Worm (Caenorhabditis elegans): ENCODE results near the gene bgnt-1.4.

The bgnt-1.4 gene

DNA sequence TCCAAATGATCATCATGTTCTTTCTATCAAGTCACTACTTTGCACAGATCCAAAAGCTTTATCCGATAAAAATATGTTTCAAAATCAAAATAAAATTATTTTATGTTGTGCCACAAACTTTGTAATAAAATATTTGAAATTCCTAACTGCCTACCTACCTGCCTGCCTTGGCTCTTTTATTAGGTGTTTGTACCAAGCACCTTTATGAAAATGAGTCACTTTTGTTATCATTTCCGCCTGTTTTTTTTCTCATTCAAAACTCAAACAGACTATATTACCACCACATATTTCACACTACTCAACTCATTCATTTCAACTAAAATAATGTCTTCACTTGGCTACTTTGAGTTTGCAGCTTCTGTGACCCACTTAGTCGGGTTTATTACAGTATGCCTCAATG, 36.3 kb upstream of the bgnt-1.4 start, which contains the start of gene F39G3.4:
Gene F39G3.4 (plus strand): TSS at position 301 of the 400 bp plus-strand sequence.
- TF ChIP-seq pax-3 (tag; optimal IDR thresholded peaks at IDR 0.05) (no peak), Y116A8C.19 (tag; optimal IDR thresholded peaks at IDR 0.05; ENCODE audit: borderline replicate concordance) (no peak)

DNA sequence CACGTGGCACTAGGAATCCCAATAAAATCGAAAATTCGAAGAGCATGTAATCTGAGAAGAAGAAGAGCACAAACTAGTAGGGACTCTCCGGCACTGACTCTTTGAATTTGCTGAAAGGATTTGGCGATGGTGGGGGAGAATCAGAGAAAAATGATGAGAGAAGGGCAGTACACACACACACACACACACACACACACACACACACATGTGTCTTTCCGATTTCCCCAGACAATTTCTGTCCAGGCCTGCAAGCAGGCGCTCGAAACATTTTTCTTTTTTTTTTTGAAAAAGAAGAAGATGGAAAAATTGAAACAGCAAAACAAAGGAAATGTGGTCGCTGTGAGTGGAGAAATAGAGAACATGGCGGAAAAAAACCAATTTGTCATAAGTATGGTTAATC, 30.7 kb upstream of the bgnt-1.4 start, which contains the start of gene tig-2:
Gene tig-2 (minus strand): TSS at position 87 of the 400 bp plus-strand sequence.
- no peak for TF ChIP-seq efl-1 (optimal IDR thresholded peaks at IDR 0.05)
- peak in 1 of 2 experiments; percentile 67 for TF ChIP-seq efl-1 (GFP tag; optimal IDR thresholded peaks at IDR 0.05 in 1 of 2)
- TF ChIP-seq lin-35 (GFP tag; optimal IDR thresholded peaks at IDR 0.05) = peak; percentile 2 to 18
- TF ChIP-seq ceh-82 (tag; optimal IDR thresholded peaks at IDR 0.05) = no peak
- TF ChIP-seq rnt-1 (tag; optimal IDR thresholded peaks at IDR 0.05) = peak; percentile 57
- peak in 1 of 2 experiments; percentile 49 for TF ChIP-seq lsy-2 (tag; optimal IDR thresholded peaks at IDR 0.05)
- TF ChIP-seq pqm-1 (tag; optimal IDR thresholded peaks at IDR 0.05) = no peak
- TF ChIP-seq dsc-1 (tag; optimal IDR thresholded peaks at IDR 0.05) = peak; percentile 33
- TF ChIP-seq xbp-1 (tag; optimal IDR thresholded peaks at IDR 0.05) = peak; percentile 27
- peak in 1 of 2 experiments; percentile 27 for TF ChIP-seq mdl-1 (tag; optimal IDR thresholded peaks at IDR 0.05)
- peak; percentile 9 for TF ChIP-seq nhr-20 (tag; optimal IDR thresholded peaks at IDR 0.05)
- TF ChIP-seq mep-1 (tag; optimal IDR thresholded peaks at IDR 0.05) = peak; percentile 36
- TF ChIP-seq C34B4.2 (tag; optimal IDR thresholded peaks at IDR 0.05) = no peak
- peak; percentile 56 for TF ChIP-seq snu-23 (GFP tag; optimal IDR thresholded peaks at IDR 0.05)
- no peak for TF ChIP-seq alr-1 (tag; optimal IDR thresholded peaks at IDR 0.05; ENCODE audit: borderline replicate concordance)
- TF ChIP-seq swsn-7 (tag; optimal IDR thresholded peaks at IDR 0.05) = peak; percentile 11
- TF ChIP-seq mab-9 (GFP tag; IDR thresholded peaks at IDR 0.05) = no peak
- peak; percentile 86 for TF ChIP-seq lin-14 (GFP tag; optimal IDR thresholded peaks at IDR 0.05)
- peak; percentile 65 for TF ChIP-seq lir-3 (tag; optimal IDR thresholded peaks at IDR 0.05; ENCODE audit: poor library complexity)
- TF ChIP-seq ama-1 (optimal IDR thresholded peaks at IDR 0.05) = no peak
- TF ChIP-seq hpl-2 (GFP tag; optimal IDR thresholded peaks at IDR 0.05) = no peak
- TF ChIP-seq unc-130 (tag; optimal IDR thresholded peaks at IDR 0.05) = peak; percentile 5
- peak; percentile 38; the same call in 1 of the 2 replicates for TF ChIP-seq nhr-19 (GFP tag; conservative IDR thresholded peaks at IDR 0.05)
- no peak for TF ChIP-seq pag-3 (tag; optimal IDR thresholded peaks at IDR 0.05; ENCODE audit: borderline replicate concordance, insufficient read depth)
- 0 out of 2 replicates have a peak, but pooled peaks have one; percentile 4 for TF ChIP-seq isw-1 (GFP tag; IDR thresholded peaks at IDR 0.05)
- TF ChIP-seq nhr-47 (tag; optimal IDR thresholded peaks at IDR 0.05) = peak; percentile 6
- TF ChIP-seq pax-3 (tag; optimal IDR thresholded peaks at IDR 0.05) = no peak
- no peak for TF ChIP-seq ceh-8 (GFP tag; optimal IDR thresholded peaks at IDR 0.05)
- peak; percentile 61 for TF ChIP-seq nhr-71 (tag; optimal IDR thresholded peaks at IDR 0.05)

DNA sequence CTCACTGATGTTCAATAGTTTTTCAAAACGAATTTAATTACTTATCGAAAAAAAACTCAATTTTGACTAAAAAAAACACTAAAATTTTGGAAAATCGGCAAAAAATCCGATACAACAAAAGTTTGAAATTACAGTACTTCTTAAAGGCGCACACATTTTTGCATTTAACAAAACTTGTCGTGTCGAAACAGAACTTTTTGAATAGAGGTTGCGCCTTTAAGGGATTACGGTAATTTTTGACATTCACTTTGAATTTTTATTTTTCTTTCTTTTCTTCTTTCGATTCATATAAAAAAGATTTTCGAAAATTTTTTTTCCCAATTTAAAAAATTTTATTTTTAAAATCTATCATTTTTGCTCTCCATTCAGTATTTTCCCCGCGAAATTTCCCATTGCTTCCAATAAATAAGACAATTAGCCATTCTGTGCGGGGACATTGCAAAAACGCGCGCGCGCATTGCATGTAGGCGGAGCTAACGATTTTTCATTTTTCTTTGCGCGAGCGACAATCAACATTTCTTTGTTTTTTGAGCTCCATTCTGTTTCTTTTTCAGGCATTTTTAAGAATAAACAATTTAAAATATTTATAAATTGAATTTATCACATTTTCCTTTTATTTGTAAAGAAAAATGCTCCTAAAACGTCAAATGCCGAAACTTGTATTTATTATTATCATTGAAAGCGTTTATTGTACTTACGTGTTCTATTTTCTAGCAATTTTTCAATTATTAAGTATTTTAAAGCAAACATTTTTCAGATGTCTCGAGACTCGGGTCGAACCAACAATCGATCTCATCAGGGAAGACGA, 29.4 kb upstream of the bgnt-1.4 start, which contains the start of gene F39G3.3:
Gene F39G3.3 (plus strand): TSS at position 758 of the 808 bp plus-strand sequence.
- TF ChIP-seq aly-2 (tag; optimal IDR thresholded peaks at IDR 0.05) (no peak), dsc-1 (tag; optimal IDR thresholded peaks at IDR 0.05) (peak; percentile 73), lin-13 (GFP tag; optimal IDR thresholded peaks at IDR 0.05) (peak; percentile 40), pqm-1 (tag; optimal IDR thresholded peaks at IDR 0.05) (no peak), unc-86 (tag; optimal IDR thresholded peaks at IDR 0.05) (peak; percentile 38), ztf-4 (tag; optimal IDR thresholded peaks at IDR 0.05) (no peak), sox-4 (tag; optimal IDR thresholded peaks at IDR 0.05) (no peak), ceh-8 (GFP tag; optimal IDR thresholded peaks at IDR 0.05) (no peak), skn-1 (tag; optimal IDR thresholded peaks at IDR 0.05) (peak; percentile 74), lsy-2 (tag; optimal IDR thresholded peaks at IDR 0.05) (peak; percentile 58 to 63), mep-1 (tag; optimal IDR thresholded peaks at IDR 0.05) (peak; percentile 68), C04F5.9 (tag; optimal IDR thresholded peaks at IDR 0.05) (no peak), elt-2 (tag; optimal IDR thresholded peaks at IDR 0.05) (peak; percentile 30), rnt-1 (tag; optimal IDR thresholded peaks at IDR 0.05) (peak; percentile 81), ztf-11 (tag; optimal IDR thresholded peaks at IDR 0.05) (peak in 1 of 2 experiments; percentile 7), egl-13 (tag; optimal IDR thresholded peaks at IDR 0.05) (peak; percentile 29), tlp-1 (tag; optimal IDR thresholded peaks at IDR 0.05) (no peak), tbx-2 (tag; optimal IDR thresholded peaks at IDR 0.05) (peak; percentile 48), lir-3 (tag; optimal IDR thresholded peaks at IDR 0.05; ENCODE audit: poor library complexity) (peak; percentile 47), nhr-47 (tag; optimal IDR thresholded peaks at IDR 0.05) (peak; percentile 65), fkh-4 (tag; optimal IDR thresholded peaks at IDR 0.05; ENCODE audit: borderline replicate concordance) (peak; percentile 9), hpl-2 (GFP tag; optimal IDR thresholded peaks at IDR 0.05) (peak; percentile 4), isw-1 (GFP tag; IDR thresholded peaks at IDR 0.05) (peak; percentile 6; the same call in 1 of the 2 replicates), nhr-77 (tag; optimal IDR thresholded peaks at IDR 0.05) (no peak), nhr-11 (tag; optimal IDR thresholded peaks at IDR 0.05) (no peak), mdl-1 (tag; optimal IDR thresholded peaks at IDR 0.05) (peak in 1 of 2 experiments; percentile 30), swsn-7 (tag; optimal IDR thresholded peaks at IDR 0.05) (peak; percentile 66)

Data from whole organism, L1 larva.